Worm (Caenorhabditis elegans) whole organism, late embryonic: ENCODE results near the gene F54D5.9.

ENCODE experiments used
- C38D4.7 ChIP-seq: fragments of 200-800 bp; sonication (Bioruptor generic); optimal IDR thresholded peaks from 2 replicates; lab custom pipeline; 2018; ENCODE audit warnings: mild to moderate bottlenecking, missing genetic modification characterization, moderate library complexity, missing compliant biosample characterization
- T23F11.4 ChIP-seq: fragments of 200-800 bp; sonication (Bioruptor generic); optimal IDR thresholded peaks from 2 replicates; lab custom pipeline; 2018; ENCODE audit warnings: mild to moderate bottlenecking, missing genetic modification characterization, missing compliant biosample characterization
- Y22D7AL.16 ChIP-seq: sonication (generic microtip); optimal IDR thresholded peaks from 2 replicates; lab custom pipeline; 2016; ENCODE audit warnings: missing genetic modification characterization, missing compliant biosample characterization
- ahr-1 ChIP-seq: sonication (generic microtip); optimal IDR thresholded peaks from 2 replicates; lab custom pipeline; 2016; ENCODE audit warnings: missing genetic modification characterization, missing compliant biosample characterization
- ceh-2 ChIP-seq: sonication (generic microtip); optimal IDR thresholded peaks from 2 replicates; lab custom pipeline; 2016; ENCODE audit warnings: missing genotype, missing genetic modification characterization, missing compliant biosample characterization
- ceh-30 ChIP-seq: fragments of 150-350 bp; optimal IDR thresholded peaks from 2 replicates; lab custom pipeline; 2014; ENCODE audit warnings: missing biosample characterization, missing genetic modification characterization
- ceh-31 ChIP-seq: sonication (generic microtip); optimal IDR thresholded peaks from 2 replicates; lab custom pipeline; 2016; ENCODE audit warnings: missing genetic modification characterization, missing compliant biosample characterization
- ceh-45 ChIP-seq: fragments of 200-800 bp; sonication (Bioruptor generic); IDR thresholded peaks from 2 replicates; pipeline ENCODE4 v1.3.6; 2022; ENCODE audit warnings: missing genetic modification reagents, missing genetic modification characterization, missing compliant biosample characterization
- ceh-9 ChIP-seq: sonication (generic microtip); optimal IDR thresholded peaks from 2 replicates; lab custom pipeline; 2016; ENCODE audit warnings: mild to moderate bottlenecking, missing genetic modification characterization, inconsistent platforms, missing compliant biosample characterization
- che-1 ChIP-seq: sonication (generic microtip); optimal IDR thresholded peaks from 2 replicates; lab custom pipeline; 2016; ENCODE audit warnings: mild to moderate bottlenecking, missing genetic modification characterization, missing compliant biosample characterization
- dmd-4 ChIP-seq: sonication (generic microtip); optimal IDR thresholded peaks from 2 replicates; lab custom pipeline; 2016; ENCODE audit warnings: borderline replicate concordance, missing genetic modification characterization, missing compliant biosample characterization
- elt-2 ChIP-seq: sonication (generic microtip); optimal IDR thresholded peaks from 2 replicates; lab custom pipeline; 2016; ENCODE audit warnings: missing genetic modification reagents, missing genetic modification characterization, missing compliant biosample characterization
- ets-4 ChIP-seq: sonication (generic microtip); optimal IDR thresholded peaks from 2 replicates; lab custom pipeline; 2016; ENCODE audit warnings: missing genetic modification characterization, missing compliant biosample characterization
- eyg-1 ChIP-seq: sonication (generic microtip); optimal IDR thresholded peaks from 2 replicates; lab custom pipeline; 2016; ENCODE audit warnings: missing genotype, missing genetic modification characterization, missing compliant biosample characterization
- fkh-6 ChIP-seq: sonication (generic microtip); optimal IDR thresholded peaks from 2 replicates; lab custom pipeline; 2016; ENCODE audit warnings: missing genetic modification characterization, missing compliant biosample characterization
- hlh-13 ChIP-seq: fragments of 200-800 bp; sonication (Bioruptor generic); optimal IDR thresholded peaks from 2 replicates; lab custom pipeline; 2018; ENCODE audit warnings: mild to moderate bottlenecking, missing genetic modification characterization, missing compliant biosample characterization
- hlh-6 ChIP-seq: sonication (generic microtip); optimal IDR thresholded peaks from 2 replicates; lab custom pipeline; 2016; ENCODE audit warnings: missing genotype, missing genetic modification characterization, missing compliant biosample characterization
- hlh-8 ChIP-seq: sonication (generic microtip); optimal IDR thresholded peaks from 2 replicates; lab custom pipeline; 2016; ENCODE audit warnings: missing genotype, missing genetic modification characterization, missing compliant biosample characterization
- madf-2 ChIP-seq: sonication (generic microtip); optimal IDR thresholded peaks from 2 replicates; lab custom pipeline; 2017; ENCODE audit warnings: missing genetic modification characterization, missing compliant biosample characterization
- mec-3 ChIP-seq: sonication (generic microtip); optimal IDR thresholded peaks from 2 replicates; lab custom pipeline; 2016; ENCODE audit warnings: borderline replicate concordance, missing genetic modification characterization, missing compliant biosample characterization
- nfya-1 ChIP-seq: sonication (generic microtip); optimal IDR thresholded peaks from 2 replicates; lab custom pipeline; 2017; ENCODE audit warnings: missing genetic modification characterization, mild to moderate bottlenecking, missing compliant biosample characterization, antibody characterized with exemption, moderate library complexity
- nhr-11 ChIP-seq: fragments of 150-350 bp; optimal IDR thresholded peaks from 2 replicates; lab custom pipeline; 2014; ENCODE audit warnings: missing biosample characterization, missing genetic modification characterization
- npax-4 ChIP-seq: sonication (generic microtip); optimal IDR thresholded peaks from 2 replicates; lab custom pipeline; 2016; ENCODE audit warnings: missing genetic modification characterization, missing compliant biosample characterization
- pha-2 ChIP-seq: sonication (generic microtip); optimal IDR thresholded peaks from 2 replicates; lab custom pipeline; 2017; ENCODE audit warnings: mild to moderate bottlenecking, missing genetic modification characterization, missing compliant biosample characterization
- pha-4 ChIP-seq: fragments of 150-350 bp; optimal IDR thresholded peaks from 2 replicates; lab custom pipeline; 2018; ENCODE audit warnings: missing biosample characterization, missing genetic modification reagents, missing genetic modification characterization
- pros-1 ChIP-seq: fragments of 150-350 bp; optimal IDR thresholded peaks from 2 replicates; lab custom pipeline; 2014; ENCODE audit warnings: missing biosample characterization, missing genetic modification reagents, missing genetic modification characterization
- ref-2 ChIP-seq: sonication (generic microtip); optimal IDR thresholded peaks from 2 replicates; lab custom pipeline; 2016; ENCODE audit warnings: missing genetic modification characterization, missing compliant biosample characterization
- rnt-1 ChIP-seq: sonication (generic microtip); optimal IDR thresholded peaks from 2 replicates; lab custom pipeline; 2016; ENCODE audit warnings: missing genetic modification characterization, missing compliant biosample characterization
- sdc-2 ChIP-seq: sonication (generic microtip); optimal IDR thresholded peaks from 2 replicates; lab custom pipeline; 2016; ENCODE audit warnings: missing genotype, missing genetic modification characterization, missing compliant biosample characterization
- sox-4 ChIP-seq: sonication (generic microtip); optimal IDR thresholded peaks from 2 replicates; lab custom pipeline; 2017; ENCODE audit warnings: mild to moderate bottlenecking, missing genetic modification characterization, inconsistent platforms, missing compliant biosample characterization
- syd-9 ChIP-seq: sonication (generic microtip); optimal IDR thresholded peaks from 2 replicates; lab custom pipeline; 2016; ENCODE audit warnings: mild to moderate bottlenecking, missing genetic modification characterization, moderate library complexity, missing compliant biosample characterization
- tbx-2 ChIP-seq: sonication (generic microtip); optimal IDR thresholded peaks from 2 replicates; lab custom pipeline; 2016; ENCODE audit warnings: missing genetic modification characterization, missing compliant biosample characterization
- unc-3 ChIP-seq, 2 experiments: fragments of 200-800 bp in 1 of 2; sonication (Bioruptor generic) in 1 of 2; sonication (generic microtip) in 1 of 2; conservative IDR thresholded peaks in 1 of 2; optimal IDR thresholded peaks in 1 of 2; 2 replicates each; pipeline versions ENCODE4 v1.3.6 to Lab custom; 2016 to 2022; ENCODE audit warnings: missing compliant biosample characterization in 2 of 2, missing genetic modification characterization in 2 of 2, missing genetic modification reagents in 1 of 2
- unc-42 ChIP-seq: sonication (generic microtip); optimal IDR thresholded peaks from 2 replicates; lab custom pipeline; 2016; ENCODE audit warnings: missing genotype, missing genetic modification characterization, missing compliant biosample characterization
- zip-5 ChIP-seq: sonication (generic microtip); optimal IDR thresholded peaks from 2 replicates; lab custom pipeline; 2016; ENCODE audit warnings: missing genetic modification characterization, missing compliant biosample characterization
- ztf-16 ChIP-seq: sonication (generic microtip); optimal IDR thresholded peaks from 2 replicates; lab custom pipeline; 2017; ENCODE audit warnings: missing genetic modification characterization, missing compliant biosample characterization

Gene F54D5.9

DNA sequence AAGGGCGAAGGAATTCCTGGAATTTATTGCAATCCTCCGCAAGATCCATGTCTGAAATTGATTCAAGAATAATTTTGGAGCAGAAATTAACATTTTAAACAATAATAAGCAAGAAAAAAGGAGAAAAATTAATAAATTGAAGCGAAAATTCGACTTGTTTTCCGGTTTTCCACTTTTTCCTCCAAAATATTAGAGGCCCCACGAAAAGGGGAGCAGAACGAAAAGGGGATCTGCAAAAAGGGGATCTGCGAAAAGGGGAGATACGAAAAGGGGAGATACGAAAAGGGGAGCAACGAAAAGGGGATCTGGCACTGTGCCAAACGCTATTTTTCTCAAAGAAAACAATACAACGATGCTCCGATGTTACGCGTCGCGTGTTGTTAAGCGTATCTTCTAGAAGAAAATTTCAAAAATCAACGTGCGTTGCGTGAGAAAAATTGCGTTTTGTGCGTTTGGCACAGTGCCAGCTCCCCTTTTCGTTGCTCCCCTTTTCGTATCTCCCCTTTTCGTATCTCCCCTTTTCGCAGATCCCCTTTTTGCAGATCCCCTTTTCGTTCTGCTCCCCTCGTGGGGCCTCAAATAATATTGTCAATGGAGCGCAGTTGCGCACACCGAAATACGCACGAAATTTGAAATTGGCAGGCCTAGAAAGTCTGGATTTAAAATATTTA lies 10.1 kb downstream of the F54D5.9 start, which contains the start of gene Y62F5A.12 (continued):
- TF ChIP-seq elt-2 (tag; lab: Kevin White, UChicago) = peak; percentile 79
- TF ChIP-seq tbx-2 (tag; lab: Kevin White, UChicago) = peak; percentile 99
- TF ChIP-seq, all 69 proteins: peak for 50; not testable (repeated sequence) for 19

DNA sequence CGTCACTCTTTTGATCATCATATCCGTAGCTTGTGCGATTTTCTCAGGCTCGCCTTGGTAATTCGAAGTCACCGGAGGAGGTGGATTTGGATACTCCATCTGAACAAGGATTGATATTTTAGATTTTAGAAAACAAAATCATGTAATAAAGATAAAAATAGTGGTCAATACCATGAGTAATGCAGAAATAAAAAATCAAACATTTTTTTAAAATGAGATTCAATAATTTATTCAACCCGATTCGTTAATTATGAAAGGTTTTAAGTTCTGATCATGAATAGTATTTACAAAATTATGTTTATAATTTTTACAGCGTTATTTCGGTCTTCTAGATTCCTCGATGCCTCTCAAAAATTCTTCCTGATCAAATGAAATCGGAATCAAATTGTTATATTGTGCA lies 10.9 kb downstream of the F54D5.9 start, which contains the start of gene mdt-8:
mdt-8 (minus strand) TSS at position 101 of the 400 bp plus-strand sequence.
- TF ChIP-seq ets-4 (no peak), pha-2 (tag; lab: Kevin White, UChicago) (no peak), sdc-2 (tag; lab: Kevin White, UChicago) (no peak), fkh-6 (tag; lab: Kevin White, UChicago) (no peak), C38D4.7 (GFP tag; lab: Kevin White, UChicago) (no peak), dmd-4 (tag; lab: Kevin White, UChicago) (no peak), nfya-1 (no peak), ceh-2 (tag; lab: Kevin White, UChicago) (no peak), eyg-1 (tag; lab: Kevin White, UChicago) (no peak), nhr-11 (no peak), ceh-31 (tag; lab: Kevin White, UChicago) (no peak)

- no peak for TF ChIP-seq hlh-8 (tag; lab: Kevin White, UChicago)
- no peak for TF ChIP-seq elt-2 (tag; lab: Kevin White, UChicago)
- TF ChIP-seq pha-4 (tag; lab: Kevin White, UChicago) = no peak
- TF ChIP-seq hlh-6 (tag; lab: Kevin White, UChicago) = no peak
- TF ChIP-seq ahr-1 = no peak
- no peak for TF ChIP-seq ceh-9 (tag; lab: Kevin White, UChicago)
- TF ChIP-seq Y22D7AL.16 = no peak
- TF ChIP-seq ceh-30 = no peak
- TF ChIP-seq sox-4 (tag; lab: Kevin White, UChicago) = no peak
- no peak for TF ChIP-seq ceh-2 (tag; lab: Kevin White, UChicago)
- TF ChIP-seq ref-2 (tag; lab: Kevin White, UChicago) = no peak
- TF ChIP-seq hlh-13 (GFP tag; lab: Kevin White, UChicago) = no peak
These were observed 17.7 kb downstream of the F54D5.9 start, which contains the start of gene age-1 for ce11 chrII:11526954-11527353. TSS of gene age-1 (minus strand) at chrII:11527054.

DNA sequence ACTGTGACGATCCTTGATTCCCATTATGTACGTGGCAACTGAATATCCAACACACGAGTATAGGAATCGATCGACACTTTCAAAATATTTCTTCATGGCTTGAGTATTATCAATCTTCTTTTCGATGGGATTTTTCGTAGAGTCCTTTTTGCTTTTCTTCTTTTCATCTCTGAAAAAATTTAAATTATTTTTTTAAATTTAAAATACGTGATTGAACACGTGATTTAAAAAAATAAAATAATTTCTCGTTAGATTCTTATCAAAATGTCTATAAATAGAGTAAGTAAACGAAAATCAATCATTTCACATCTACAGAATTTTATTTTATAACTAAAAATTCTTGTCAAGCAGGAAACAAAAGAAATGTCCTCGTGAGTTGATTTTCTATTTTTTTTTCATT lies 23.3 kb downstream of the F54D5.9 start, which contains the start of gene Y62F5A.10:
Y62F5A.10 (plus strand) TSS at position 301 of the 400 bp plus-strand sequence.
- TF ChIP-seq madf-2 (tag; lab: Kevin White, UChicago) = no peak
- TF ChIP-seq zip-5 (tag; lab: Kevin White, UChicago) = no peak
- TF ChIP-seq ref-2 (tag; lab: Kevin White, UChicago) = no peak
- no peak for TF ChIP-seq sox-4 (tag; lab: Kevin White, UChicago)
- TF ChIP-seq che-1 (tag; lab: Kevin White, UChicago) = no peak
- no peak for TF ChIP-seq nfya-1
- TF ChIP-seq unc-42 (tag; lab: Kevin White, UChicago) = no peak
- no peak for TF ChIP-seq mec-3 (tag; lab: Kevin White, UChicago)
- TF ChIP-seq ztf-16 = no peak
- TF ChIP-seq unc-3 (GFP tag; conservative IDR thresholded peaks at IDR 0.05; lab: Robert Waterston, UW) = no peak
- TF ChIP-seq unc-3 (tag; optimal IDR thresholded peaks at IDR 0.05; lab: Kevin White, UChicago) = no peak
- no peak for TF ChIP-seq ceh-31 (tag; lab: Kevin White, UChicago)
- no peak for TF ChIP-seq ceh-45 (GFP tag; lab: Robert Waterston, UW)
- no peak for TF ChIP-seq syd-9
- TF ChIP-seq ets-4 = no peak
- TF ChIP-seq rnt-1 = no peak
- no peak for TF ChIP-seq Y22D7AL.16
- TF ChIP-seq ceh-2 (tag; lab: Kevin White, UChicago) = no peak
- TF ChIP-seq npax-4 (tag; lab: Kevin White, UChicago) = no peak
- TF ChIP-seq T23F11.4 (GFP tag; lab: Kevin White, UChicago) = no peak
- TF ChIP-seq pros-1 = no peak
